Fruit fly (Drosophila melanogaster) whole organism, embryonic: Measurements from ENCODE around the gene CG46270.

ENCODE experiments used
- BtbVII ChIP-seq: fragments of 200-800 bp; sonication (Bioruptor generic); optimal IDR thresholded peaks from 3 replicates; lab custom pipeline; 2017; ENCODE audit warnings: missing biosample characterization, mild to moderate bottlenecking, missing genetic modification characterization
- Bteb2 ChIP-seq: fragments of 200-800 bp; sonication (Bioruptor generic); optimal IDR thresholded peaks from 2 replicates; lab custom pipeline; 2016; ENCODE audit warnings: missing biosample characterization, missing genetic modification characterization
- CG10147 ChIP-seq: fragments of 200-800 bp; sonication (Bioruptor generic); optimal IDR thresholded peaks from 2 replicates; lab custom pipeline; 2019; ENCODE audit warnings: missing biosample characterization, mild to moderate bottlenecking, missing genetic modification characterization, moderate library complexity
- CG1024 ChIP-seq: fragments of 200-800 bp; sonication (Bioruptor generic); IDR thresholded peaks from 2 replicates; pipeline ENCODE4 v1.3.6; 2022; ENCODE audit warnings: missing biosample characterization, missing genetic modification characterization
- CG10979 ChIP-seq: fragments of 200-800 bp; sonication (Bioruptor generic); optimal IDR thresholded peaks from 2 replicates; lab custom pipeline; 2018; ENCODE audit warnings: missing biosample characterization, mild to moderate bottlenecking, missing genetic modification characterization, moderate library complexity
- CG11085 ChIP-seq: fragments of 200-800 bp; sonication (Bioruptor generic); IDR thresholded peaks from 2 replicates; pipeline ENCODE4 v1.3.6; 2022; ENCODE audit warnings: missing biosample characterization, missing genetic modification characterization
- CG1233 ChIP-seq: fragments of 200-800 bp; sonication (Bioruptor generic); optimal IDR thresholded peaks from 4 replicates; lab custom pipeline; 2018; ENCODE audit warnings: missing biosample characterization, mild to moderate bottlenecking, missing genetic modification characterization
- CG13624 ChIP-seq: fragments of 200-800 bp; sonication (Bioruptor generic); optimal IDR thresholded peaks from 2 replicates; lab custom pipeline; 2016; ENCODE audit warnings: missing biosample characterization, missing genetic modification characterization
- CG17912 ChIP-seq: fragments of 200-800 bp; sonication (Bioruptor generic); optimal IDR thresholded peaks from 2 replicates; lab custom pipeline; 2018; ENCODE audit warnings: missing biosample characterization, mild to moderate bottlenecking, missing genetic modification characterization
- CG1832 ChIP-seq: fragments of 200-800 bp; sonication (Bioruptor generic); optimal IDR thresholded peaks from 2 replicates; lab custom pipeline; 2017; ENCODE audit warnings: missing biosample characterization, mild to moderate bottlenecking, missing genetic modification characterization, inconsistent platforms
- CG2678 ChIP-seq: fragments of 200-800 bp; sonication (Bioruptor generic); optimal IDR thresholded peaks from 3 replicates; lab custom pipeline; 2019; ENCODE audit warnings: missing biosample characterization, mild to moderate bottlenecking, missing genetic modification characterization, moderate library complexity
- CG2712 ChIP-seq: fragments of 200-800 bp; optimal IDR thresholded peaks from 3 replicates; lab custom pipeline; 2019; ENCODE audit warnings: missing biosample characterization, mild to moderate bottlenecking, missing genetic modification characterization, moderate library complexity
- CG31441 ChIP-seq: fragments of 200-800 bp; sonication (Bioruptor generic); IDR thresholded peaks from 2 replicates; pipeline ENCODE4 v1.3.6; 2022; ENCODE audit warnings: missing biosample characterization, missing genetic modification characterization
- CG32767 ChIP-seq: fragments of 200-800 bp; sonication (Bioruptor generic); IDR thresholded peaks from 2 replicates; pipeline ENCODE4 v1.3.6; 2022; ENCODE audit warnings: missing biosample characterization, missing genetic modification characterization
- CG3407 ChIP-seq: fragments of 200-800 bp; sonication (Bioruptor generic); optimal IDR thresholded peaks from 2 replicates; lab custom pipeline; 2018; ENCODE audit warnings: missing biosample characterization, mild to moderate bottlenecking, missing genetic modification characterization
- CG3847 ChIP-seq: fragments of 200-800 bp; sonication (Bioruptor generic); IDR thresholded peaks from 2 replicates; pipeline ENCODE4 v1.3.6; 2022; ENCODE audit warnings: missing biosample characterization, missing genetic modification characterization
- CG6854 ChIP-seq: fragments of 200-800 bp; sonication (Bioruptor generic); optimal IDR thresholded peaks from 3 replicates; lab custom pipeline; 2017; ENCODE audit warnings: missing biosample characterization, mild to moderate bottlenecking, missing genetic modification characterization
- CG7357 ChIP-seq: fragments of 200-800 bp; sonication (Bioruptor generic); IDR thresholded peaks from 3 replicates; pipeline ENCODE4 v1.3.6; 2022; ENCODE audit warnings: missing biosample characterization, missing genetic modification characterization
- CG7556 ChIP-seq: fragments of 200-800 bp; sonication (Bioruptor generic); optimal IDR thresholded peaks from 2 replicates; lab custom pipeline; 2017; ENCODE audit warnings: missing biosample characterization, mild to moderate bottlenecking, missing genetic modification characterization
- CTCF ChIP-seq: fragments of 200-800 bp; sonication (Bioruptor generic); optimal IDR thresholded peaks from 2 replicates; lab custom pipeline; 2017; ENCODE audit warnings: missing biosample characterization, mild to moderate bottlenecking, missing genetic modification characterization, moderate library complexity
- Chrac-16 ChIP-seq: fragments of 200-800 bp; sonication (Bioruptor generic); optimal IDR thresholded peaks from 3 replicates; lab custom pipeline; 2016; ENCODE audit warnings: missing biosample characterization, missing genetic modification characterization
- Doc2 ChIP-seq: fragments of 200-800 bp; sonication (Bioruptor generic); IDR thresholded peaks from 2 replicates; pipeline ENCODE4 v1.3.6; 2022; ENCODE audit warnings: missing biosample characterization, missing genetic modification characterization
- Dref ChIP-seq: fragments of 200-800 bp; sonication (Bioruptor generic); IDR thresholded peaks from 2 replicates; pipeline ENCODE4 v1.3.6; 2022; ENCODE audit warnings: missing biosample characterization, missing genetic modification characterization
- Elba2 ChIP-seq: fragments of 200-800 bp; sonication (Bioruptor generic); optimal IDR thresholded peaks from 3 replicates; lab custom pipeline; 2016; ENCODE audit warnings: missing biosample characterization, missing genetic modification characterization
- GATAe ChIP-seq: fragments of 200-800 bp; sonication (Bioruptor generic); conservative IDR thresholded peaks from 2 replicates; pipeline ENCODE4 v1.3.6; 2022; ENCODE audit warnings: missing biosample characterization, missing genetic modification characterization
- Hr51 ChIP-seq, 2 experiments: fragments of 200-800 bp; sonication (Bioruptor generic); optimal IDR thresholded peaks; 2 replicates in 1 of 2; 3 replicates in 1 of 2; lab custom pipeline; 2016 to 2018; ENCODE audit warnings: missing biosample characterization in 2 of 2, missing genetic modification characterization in 2 of 2, mild to moderate bottlenecking in 1 of 2, moderate library complexity in 1 of 2
- MESR4 ChIP-seq: fragments of 200-800 bp; sonication (Bioruptor generic); optimal IDR thresholded peaks from 2 replicates; lab custom pipeline; 2018; ENCODE audit warnings: missing biosample characterization, mild to moderate bottlenecking, missing genetic modification characterization, moderate library complexity
- Scr ChIP-seq: fragments of 200-800 bp; sonication (Bioruptor generic); IDR thresholded peaks from 2 replicates; pipeline ENCODE4 v1.3.6; 2022; ENCODE audit warnings: missing biosample characterization, missing genetic modification characterization; ENCODE audit not compliant: partially characterized antibody
- YL-1 ChIP-seq: fragments of 200-800 bp; sonication (Bioruptor generic); optimal IDR thresholded peaks from 3 replicates; lab custom pipeline; 2017; ENCODE audit warnings: missing biosample characterization, mild to moderate bottlenecking, missing genetic modification characterization
- ara ChIP-seq: fragments of 200-800 bp; sonication (Bioruptor generic); IDR thresholded peaks from 2 replicates; pipeline ENCODE4 v1.3.6; 2022; ENCODE audit warnings: missing biosample characterization, missing genetic modification characterization
- cad ChIP-seq: fragments of >200 bp; optimal IDR thresholded peaks from 2 replicates; lab custom pipeline; 2017; ENCODE audit warnings: missing biosample characterization, missing genetic modification characterization
- chif ChIP-seq, 2 experiments: fragments of 200-800 bp; sonication (Bioruptor generic); optimal IDR thresholded peaks; 3 replicates each; lab custom pipeline; 2016; ENCODE audit warnings: missing biosample characterization in 2 of 2, missing genetic modification characterization in 2 of 2
- dan ChIP-seq: fragments of 200-800 bp; sonication (Bioruptor generic); IDR thresholded peaks from 2 replicates; pipeline ENCODE4 v1.3.6; 2022; ENCODE audit warnings: missing biosample characterization, missing genetic modification characterization
- dati ChIP-seq: fragments of 200-800 bp; sonication (Bioruptor generic); IDR thresholded peaks from 2 replicates; pipeline ENCODE4 v1.3.6; 2022; ENCODE audit warnings: missing biosample characterization, missing genetic modification characterization
- dm ChIP-seq: fragments of 200-800 bp; sonication (Bioruptor generic); optimal IDR thresholded peaks from 3 replicates; lab custom pipeline; 2016; ENCODE audit warnings: missing biosample characterization, missing genetic modification characterization
- en ChIP-seq: fragments of 200-800 bp; sonication (Bioruptor generic); optimal IDR thresholded peaks from 2 replicates; lab custom pipeline; 2016; ENCODE audit warnings: missing biosample characterization, missing genetic modification characterization
- grau ChIP-seq: fragments of 200-800 bp; optimal IDR thresholded peaks from 3 replicates; lab custom pipeline; 2019; ENCODE audit warnings: missing biosample characterization, mild to moderate bottlenecking, missing genetic modification characterization, moderate library complexity
- gsb-n ChIP-seq: fragments of 200-800 bp; sonication (Bioruptor generic); optimal IDR thresholded peaks from 3 replicates; lab custom pipeline; 2018; ENCODE audit warnings: missing biosample characterization, mild to moderate bottlenecking, missing genetic modification characterization
- gt ChIP-seq: fragments of 200-800 bp; sonication (Bioruptor generic); IDR thresholded peaks from 2 replicates; pipeline ENCODE4 v1.3.6; 2022; ENCODE audit warnings: missing biosample characterization, missing genetic modification characterization
- hbn ChIP-seq: fragments of 200-800 bp; sonication (Bioruptor generic); IDR thresholded peaks from 2 replicates; pipeline ENCODE4 v1.3.6; 2022; ENCODE audit warnings: missing biosample characterization, missing genetic modification characterization; ENCODE audit not compliant: partially characterized antibody
- insv ChIP-seq, 2 experiments: fragments of 200-800 bp; sonication (Bioruptor generic); optimal IDR thresholded peaks; 3 replicates each; lab custom pipeline; 2016 to 2018; ENCODE audit warnings: missing biosample characterization in 2 of 2, missing genetic modification characterization in 2 of 2
- jumu ChIP-seq: fragments of 200-800 bp; sonication (Bioruptor generic); optimal IDR thresholded peaks from 3 replicates; lab custom pipeline; 2016; ENCODE audit warnings: missing biosample characterization, missing genetic modification characterization
- odd ChIP-seq: fragments of 200-800 bp; sonication (Bioruptor generic); optimal IDR thresholded peaks from 2 replicates; lab custom pipeline; 2017; ENCODE audit warnings: missing biosample characterization, mild to moderate bottlenecking, missing genetic modification characterization
- phol ChIP-seq: fragments of 200-800 bp; sonication (Bioruptor generic); optimal IDR thresholded peaks from 3 replicates; lab custom pipeline; 2018; ENCODE audit warnings: missing biosample characterization, mild to moderate bottlenecking, missing genetic modification characterization, moderate library complexity
- pros ChIP-seq: fragments of 200-800 bp; sonication (Bioruptor generic); optimal IDR thresholded peaks from 3 replicates; lab custom pipeline; 2019; ENCODE audit warnings: missing biosample characterization, mild to moderate bottlenecking, missing genetic modification characterization, moderate library complexity
- row ChIP-seq: fragments of 200-800 bp; sonication (Bioruptor generic); IDR thresholded peaks from 3 replicates; pipeline ENCODE4 v1.3.6; 2022; ENCODE audit warnings: missing biosample characterization, missing genetic modification characterization
- seq ChIP-seq: fragments of 200-800 bp; sonication (Bioruptor generic); IDR thresholded peaks from 2 replicates; pipeline ENCODE4 v1.3.6; 2022; ENCODE audit warnings: missing biosample characterization, missing genetic modification characterization
- shn ChIP-seq: fragments of 200-800 bp; sonication (Bioruptor generic); optimal IDR thresholded peaks from 3 replicates; lab custom pipeline; 2016; ENCODE audit warnings: missing biosample characterization, missing genetic modification characterization
- sob ChIP-seq: fragments of 200-800 bp; sonication (Bioruptor generic); IDR thresholded peaks from 2 replicates; pipeline ENCODE4 v1.3.6; 2022; ENCODE audit warnings: missing biosample characterization, missing genetic modification characterization
- ttk ChIP-seq: fragments of 200-800 bp; sonication (Bioruptor generic); IDR thresholded peaks from 2 replicates; pipeline ENCODE4 v2.1.2; 2022; ENCODE audit warnings: missing biosample characterization, missing genetic modification characterization
- vvl ChIP-seq: fragments of 200-800 bp; sonication (Bioruptor generic); IDR thresholded peaks from 2 replicates; pipeline ENCODE4 v1.3.6; 2022; ENCODE audit warnings: missing biosample characterization, missing genetic modification characterization

Gene CG46270

DNA sequence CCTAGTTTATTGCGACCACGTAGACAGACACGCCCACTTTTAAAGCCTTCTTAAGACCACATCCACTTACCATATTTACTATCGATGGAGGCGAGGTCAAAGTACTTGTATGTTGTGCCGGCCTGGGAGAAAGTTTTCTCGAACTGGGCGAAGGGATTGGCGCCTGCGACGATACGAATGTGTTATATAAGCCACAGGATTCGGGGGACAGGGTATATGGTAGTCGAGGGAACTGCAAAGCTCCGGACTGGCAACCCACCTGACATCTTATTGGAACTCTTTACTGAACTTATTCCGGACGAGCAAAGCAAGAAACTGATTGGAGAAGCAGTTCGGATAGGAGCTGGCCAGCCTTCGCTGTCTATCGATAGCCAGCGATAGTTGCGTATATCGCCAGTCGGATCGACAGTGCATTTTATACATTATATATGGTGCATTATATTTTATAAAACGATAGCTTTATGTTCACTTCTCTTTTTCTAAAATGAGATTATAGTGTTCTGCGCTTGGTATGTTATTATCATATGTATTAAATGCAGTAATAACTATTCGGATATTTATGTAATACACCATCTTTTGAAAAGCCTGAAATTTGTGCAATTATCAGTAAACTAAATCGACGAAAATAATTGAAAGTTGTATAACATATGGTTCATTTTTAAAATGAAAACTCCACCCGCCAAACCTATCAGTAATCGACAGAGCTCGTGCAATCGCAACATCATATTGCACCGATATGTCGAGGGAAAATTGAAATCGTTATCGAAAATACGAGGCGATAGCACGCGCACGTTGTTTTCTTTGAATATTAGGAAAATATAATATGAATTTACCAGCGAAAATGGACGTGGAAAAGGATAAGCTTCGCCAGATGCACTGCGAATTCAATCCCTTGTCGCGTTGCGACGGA, 15.4 kb downstream of the CG46270 start, which contains the start of the genes Irp-1B and Rrp46 (continued):
- TF ChIP-seq CG11085 (GFP tag; lab: Robert Waterston, UW) (no peak), CTCF (GFP tag; lab: Kevin White, UChicago) (no peak), CG10147 (GFP tag; lab: Kevin White, UChicago) (no peak), seq (no peak), Elba2 (no peak), CG32767 (GFP tag; lab: Robert Waterston, UW) (no peak), CG10979 (no peak), Hr51 (GFP tag; optimal IDR thresholded peaks at IDR 0.05; lab: Kevin White, UChicago) (no peak), pros (GFP tag; lab: Kevin White, UChicago) (no peak), cad (no peak), en (no peak), shn (no peak), odd (no peak), vvl (GFP tag; lab: Robert Waterston, UW) (no peak), dan (no peak), CG17912 (GFP tag; lab: Kevin White, UChicago) (no peak), sob (GFP tag; lab: Robert Waterston, UW) (no peak), Doc2 (GFP tag; lab: Robert Waterston, UW) (no peak), dati (no peak), phol (tag; lab: Kevin White, UChicago) (peak; percentile 33), MESR4 (GFP tag; lab: Kevin White, UChicago) (no peak), chif (GFP tag; optimal IDR thresholded peaks at IDR 0.05; lab: Kevin White, UChicago) (no peak), YL-1 (GFP tag; lab: Kevin White, UChicago) (no peak), BtbVII (GFP tag; lab: Kevin White, UChicago) (no peak), CG7556 (GFP tag; lab: Kevin White, UChicago) (no peak), CG31441 (GFP tag; lab: Robert Waterston, UW) (0 out of 2 replicates have a peak, but pooled peaks have one; percentile 17), Dref (GFP tag; lab: Robert Waterston, UW) (peak; percentile 88), hbn (GFP tag; lab: Robert Waterston, UW) (peak; percentile 80), ara (GFP tag; lab: Robert Waterston, UW) (no peak), ttk (no peak), CG2712 (tag; lab: Kevin White, UChicago) (peak; percentile 17), dm (GFP tag; lab: Kevin White, UChicago) (peak; percentile 65), row (GFP tag; lab: Robert Waterston, UW) (peak; percentile 37; the same call in 1 of the 3 replicates), insv (GFP tag; optimal IDR thresholded peaks at IDR 0.05; lab: Kevin White, UChicago) (peak; percentile 17 to 93), CG1233 (GFP tag; lab: Kevin White, UChicago) (no peak), CG3847 (GFP tag; lab: Robert Waterston, UW) (no peak), gsb-n (tag; lab: Kevin White, UChicago) (no peak), gt (GFP tag; lab: Robert Waterston, UW) (no peak), CG6854 (GFP tag; lab: Kevin White, UChicago) (no peak), CG13624 (GFP tag; lab: Kevin White, UChicago) (no peak), CG3407 (GFP tag; lab: Kevin White, UChicago) (no peak), GATAe (GFP tag; lab: Robert Waterston, UW) (no peak), Bteb2 (no peak), Scr (GFP tag; lab: Robert Waterston, UW) (peak; percentile 88), grau (tag; lab: Kevin White, UChicago) (no peak), jumu (no peak), CG7357 (GFP tag; lab: Robert Waterston, UW) (no peak), CG2678 (no peak), CG1024 (GFP tag; lab: Robert Waterston, UW) (no peak), Chrac-16 (GFP tag; lab: Kevin White, UChicago) (no peak), CG1832 (no peak)
